Worm (Caenorhabditis elegans) whole organism, L3 larva: Measurements from ENCODE around the gene acc-3.
A peak's percentile ranks its signal among the peaks of the same experiment; 100 is the strongest.

ENCODE experiments used
- ceh-16 ChIP-seq: sonication (generic microtip); optimal IDR thresholded peaks from 2 replicates; lab custom pipeline; 2017; ENCODE audit warnings: missing biosample characterization, missing genetic modification characterization
- egl-27 ChIP-seq: sonication (generic microtip); optimal IDR thresholded peaks from 4 replicates; lab custom pipeline; 2017; ENCODE audit warnings: missing biosample characterization, missing genetic modification reagents, missing genetic modification characterization
- elt-2 ChIP-seq: sonication (generic microtip); optimal IDR thresholded peaks from 2 replicates; lab custom pipeline; 2016; ENCODE audit warnings: missing genetic modification reagents, mild to moderate bottlenecking, missing genetic modification characterization, missing compliant biosample characterization
- elt-3 ChIP-seq, 3 experiments: fragments of 150-350 bp in 1 of 3; sonication (generic microtip) in 2 of 3; optimal IDR thresholded peaks; 2 replicates in 2 of 3; 4 replicates in 1 of 3; lab custom pipeline; 2014 to 2017; ENCODE audit warnings: missing biosample characterization in 3 of 3, missing genetic modification characterization in 3 of 3
- jun-1 ChIP-seq: fragments of 150-350 bp; optimal IDR thresholded peaks from 2 replicates; lab custom pipeline; 2014; ENCODE audit warnings: missing biosample characterization, missing genetic modification reagents, missing genetic modification characterization
- nhr-12 ChIP-seq: fragments of 150-350 bp; optimal IDR thresholded peaks from 2 replicates; lab custom pipeline; 2014; ENCODE audit warnings: missing biosample characterization, missing genetic modification characterization
- nhr-25 ChIP-seq: sonication (generic microtip); optimal IDR thresholded peaks from 2 replicates; lab custom pipeline; 2017; ENCODE audit warnings: missing biosample characterization, missing genetic modification characterization
- skn-1 ChIP-seq: fragments of 150-350 bp; optimal IDR thresholded peaks from 2 replicates; lab custom pipeline; 2014; ENCODE audit warnings: missing biosample characterization, missing genetic modification characterization
- unc-39 ChIP-seq: sonication (generic microtip); optimal IDR thresholded peaks from 4 replicates; lab custom pipeline; 2017; ENCODE audit warnings: missing biosample characterization, missing genetic modification characterization

DNA sequence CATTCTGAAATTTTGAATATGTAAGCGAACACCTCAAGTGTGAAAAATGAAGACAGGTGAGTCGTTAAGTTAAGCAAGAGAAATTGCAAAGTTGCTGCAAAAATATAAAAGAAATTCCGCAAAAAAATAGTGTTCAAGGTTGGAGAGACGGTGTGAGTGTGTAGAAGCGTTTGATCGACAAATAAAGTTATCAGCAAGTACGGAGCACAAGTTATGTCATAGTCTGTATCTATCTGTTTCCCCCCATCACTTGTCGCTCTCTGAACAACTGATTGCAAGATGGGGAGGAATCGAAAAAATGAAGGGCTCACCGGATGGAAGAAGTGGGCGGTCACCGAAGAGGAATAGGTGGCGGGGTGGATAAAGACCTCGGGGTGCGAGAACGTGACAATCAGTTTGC lies 21.8 kb upstream of the acc-3 start, which contains the start of gene lon-2:
- TF ChIP-seq jun-1 (tag; lab: Kevin White, UChicago) (no peak), ceh-16 (no peak), nhr-25 (tag; lab: Kevin White, UChicago) (no peak), elt-3 (tag; optimal IDR thresholded peaks at IDR 0.05; lab: Kevin White, UChicago) (no peak), skn-1 (tag; lab: Kevin White, UChicago) (no peak), elt-2 (tag; lab: Kevin White, UChicago) (peak; percentile 52), egl-27 (no peak), nhr-12 (tag; lab: Kevin White, UChicago) (no peak), unc-39 (tag; lab: Kevin White, UChicago) (no peak)
